Fruit fly (Drosophila melanogaster): Measurements from ENCODE around the gene Cdc27.

The Cdc27 gene

dm6 chr3L:7234212-7234611 is 14.9 kb downstream of the Cdc27 start, which contains the start of gene CG14826:
CG14826 (plus strand) TSS chr3L:7234512.
- TF ChIP-seq gl (tag; optimal IDR thresholded peaks at IDR 0.05) = no peak
- TF ChIP-seq CG15710 (tag; optimal IDR thresholded peaks at IDR 0.05) = no peak
- TF ChIP-seq CG32121 (GFP tag; IDR thresholded peaks at IDR 0.05) = no peak
- TF ChIP-seq EcR (GFP tag; optimal IDR thresholded peaks at IDR 0.05) = no peak
